Worm (Caenorhabditis elegans) whole organism, L4 larva: ENCODE data around the gene rsa-2.

Experiments
- F10B5.3 ChIP-seq: sonication (generic microtip); optimal IDR thresholded peaks from 2 replicates; lab custom pipeline; 2016; ENCODE audit warnings: mild to moderate bottlenecking, missing genetic modification characterization, missing compliant biosample characterization
- F37D6.2 ChIP-seq: sonication (generic microtip); optimal IDR thresholded peaks from 2 replicates; lab custom pipeline; 2016; ENCODE audit warnings: mild to moderate bottlenecking, missing genetic modification characterization, missing compliant biosample characterization
- F44E2.7 ChIP-seq: fragments of 200-800 bp; sonication (Bioruptor generic); IDR thresholded peaks from 2 replicates; pipeline ENCODE4 v2.1.2; 2022; ENCODE audit warnings: missing genetic modification characterization, missing compliant biosample characterization
- F49E8.2 ChIP-seq: sonication (generic microtip); optimal IDR thresholded peaks from 2 replicates; lab custom pipeline; 2016; ENCODE audit warnings: missing compliant biosample characterization, mild to moderate bottlenecking, missing genetic modification characterization, borderline replicate concordance
- R02D3.7 ChIP-seq: fragments of 150-350 bp; sonication (generic microtip); optimal IDR thresholded peaks from 3 replicates; lab custom pipeline; 2014; ENCODE audit warnings: missing biosample characterization, missing genetic modification characterization
- T20F7.1 ChIP-seq: fragments of 200-800 bp; sonication (Bioruptor generic); optimal IDR thresholded peaks from 2 replicates; lab custom pipeline; 2018; ENCODE audit warnings: mild to moderate bottlenecking, missing genetic modification characterization, missing compliant biosample characterization
- Y48G9A.11 ChIP-seq: fragments of 200-800 bp; sonication (Bioruptor generic); IDR thresholded peaks from 2 replicates; pipeline ENCODE4 v1.3.6; 2022; ENCODE audit warnings: missing genetic modification reagents, missing genetic modification characterization, missing compliant biosample characterization
- Y5F2A.4 ChIP-seq: fragments of 200-800 bp; sonication (Bioruptor generic); optimal IDR thresholded peaks from 2 replicates; lab custom pipeline; 2018; ENCODE audit warnings: mild to moderate bottlenecking, missing genetic modification characterization, missing compliant biosample characterization
- Y75B8A.6 ChIP-seq: fragments of 200-800 bp; sonication (Bioruptor generic); IDR thresholded peaks from 2 replicates; pipeline ENCODE4 v1.3.6; 2022; ENCODE audit warnings: missing genetic modification reagents, missing genetic modification characterization, missing compliant biosample characterization
- ZK337.2 ChIP-seq: fragments of 200-800 bp; sonication (Bioruptor generic); IDR thresholded peaks from 2 replicates; pipeline ENCODE4 v1.3.6; 2022; ENCODE audit warnings: missing genetic modification reagents, missing genetic modification characterization, missing compliant biosample characterization
- aha-1 ChIP-seq: fragments of 150-350 bp; peaks from one replicate; lab custom pipeline; 2014; ENCODE audit warnings: missing biosample characterization, missing genetic modification characterization
- attf-4 ChIP-seq: sonication (generic microtip); optimal IDR thresholded peaks from 3 replicates; lab custom pipeline; 2017; ENCODE audit warnings: missing biosample characterization, missing genetic modification characterization
- ceh-20 ChIP-seq: fragments of 200-800 bp; sonication (Bioruptor generic); IDR thresholded peaks from 2 replicates; pipeline ENCODE4 v1.3.6; 2022; ENCODE audit warnings: missing genetic modification reagents, missing genetic modification characterization, missing compliant biosample characterization
- ceh-44 ChIP-seq: fragments of 200-800 bp; sonication (Bioruptor generic); IDR thresholded peaks from 2 replicates; pipeline ENCODE4 v1.3.6; 2022; ENCODE audit warnings: missing genetic modification reagents, missing genetic modification characterization, missing compliant biosample characterization
- ceh-62 ChIP-seq: sonication (generic microtip); optimal IDR thresholded peaks from 2 replicates; lab custom pipeline; 2017; ENCODE audit warnings: missing biosample characterization, missing genetic modification characterization
- ces-1 ChIP-seq: fragments of 150-350 bp; sonication (generic microtip); optimal IDR thresholded peaks from 4 replicates; lab custom pipeline; 2014; ENCODE audit warnings: missing biosample characterization, missing genetic modification reagents, missing genetic modification characterization
- daf-19 ChIP-seq: fragments of 200-800 bp; sonication (Bioruptor generic); conservative IDR thresholded peaks from 2 replicates; pipeline ENCODE4 v1.3.6; 2022; ENCODE audit warnings: missing genetic modification characterization, missing compliant biosample characterization
- daf-8 ChIP-seq: fragments of 200-800 bp; sonication (Bioruptor generic); IDR thresholded peaks from 2 replicates; pipeline ENCODE4 v1.3.6; 2022; ENCODE audit warnings: missing genetic modification characterization, missing compliant biosample characterization
- dmd-8 ChIP-seq: fragments of 200-800 bp; sonication (Bioruptor generic); IDR thresholded peaks from 2 replicates; pipeline ENCODE4 v1.3.6; 2022; ENCODE audit warnings: missing genetic modification characterization, missing compliant biosample characterization
- dve-1 ChIP-seq: sonication (generic microtip); optimal IDR thresholded peaks from 2 replicates; lab custom pipeline; 2017; ENCODE audit warnings: antibody characterized with exemption, mild to moderate bottlenecking, missing genetic modification characterization, missing compliant biosample characterization; ENCODE audit not compliant: insufficient read depth
- egl-27 ChIP-seq: sonication (generic microtip); optimal IDR thresholded peaks from 3 replicates; lab custom pipeline; 2017; ENCODE audit warnings: missing biosample characterization, missing genetic modification reagents, missing genetic modification characterization
- egl-43 ChIP-seq: fragments of 200-800 bp; sonication (Bioruptor generic); IDR thresholded peaks from 2 replicates; pipeline ENCODE4 v1.3.6; 2022; ENCODE audit warnings: missing genetic modification reagents, missing genetic modification characterization, missing compliant biosample characterization
- fkh-10 ChIP-seq: fragments of 150-350 bp; optimal IDR thresholded peaks from 2 replicates; lab custom pipeline; 2014; ENCODE audit warnings: missing biosample characterization, missing genetic modification reagents, missing genetic modification characterization
- fos-1 ChIP-seq: fragments of 150-350 bp; optimal IDR thresholded peaks from 2 replicates; lab custom pipeline; 2014; ENCODE audit warnings: missing biosample characterization, missing genetic modification characterization
- gei-8 ChIP-seq: fragments of 200-800 bp; sonication (Bioruptor generic); optimal IDR thresholded peaks from 2 replicates; lab custom pipeline; 2018; ENCODE audit warnings: mild to moderate bottlenecking, missing genetic modification characterization, missing compliant biosample characterization
- hlh-11 ChIP-seq: fragments of 200-800 bp; sonication (Bioruptor generic); optimal IDR thresholded peaks from 2 replicates; lab custom pipeline; 2018; ENCODE audit warnings: mild to moderate bottlenecking, missing genetic modification characterization, missing compliant biosample characterization
- jun-1 ChIP-seq: fragments of 150-350 bp; optimal IDR thresholded peaks from 2 replicates; lab custom pipeline; 2014; ENCODE audit warnings: missing biosample characterization, missing genetic modification reagents, missing genetic modification characterization
- lin-29 ChIP-seq: fragments of 200-800 bp; sonication (Bioruptor generic); IDR thresholded peaks from 2 replicates; pipeline ENCODE4 v1.3.6; 2022; ENCODE audit warnings: missing genetic modification reagents, missing genetic modification characterization, missing compliant biosample characterization
- lir-3 ChIP-seq: sonication (generic microtip); optimal IDR thresholded peaks from 2 replicates; lab custom pipeline; 2016; ENCODE audit warnings: mild to moderate bottlenecking, missing genetic modification characterization, missing compliant biosample characterization
- lsy-2 ChIP-seq, 2 experiments: fragments of 150-350 bp in 1 of 2; sonication (generic microtip) in 1 of 2; optimal IDR thresholded peaks; 2 replicates each; lab custom pipeline; 2014 to 2017; ENCODE audit warnings: missing biosample characterization in 2 of 2, missing genetic modification characterization in 2 of 2
- madf-5 ChIP-seq, 2 experiments: fragments of 200-800 bp; sonication (Bioruptor generic); IDR thresholded peaks; 2 replicates each; pipeline ENCODE4 v1.3.6; 2022; ENCODE audit warnings: missing compliant biosample characterization in 2 of 2, missing genetic modification characterization in 2 of 2
- madf-9 ChIP-seq: fragments of 200-800 bp; sonication (Bioruptor generic); conservative IDR thresholded peaks from 2 replicates; pipeline ENCODE4 v1.3.6; 2022; ENCODE audit warnings: missing genetic modification reagents, missing genetic modification characterization, missing compliant biosample characterization
- mdl-1 ChIP-seq, 2 experiments: fragments of 150-350 bp in 1 of 2; sonication (generic microtip) in 1 of 2; optimal IDR thresholded peaks; 2 replicates each; lab custom pipeline; 2014 to 2017; ENCODE audit warnings: missing biosample characterization in 2 of 2, missing genetic modification characterization in 2 of 2
- mxl-2 ChIP-seq: fragments of 200-800 bp; sonication (Bioruptor generic); conservative IDR thresholded peaks from 2 replicates; pipeline ENCODE4 v1.3.6; 2022; ENCODE audit warnings: missing genetic modification reagents, missing genetic modification characterization, missing compliant biosample characterization
- mxl-3 ChIP-seq: fragments of 200-800 bp; sonication (Bioruptor generic); optimal IDR thresholded peaks from 2 replicates; lab custom pipeline; 2018; ENCODE audit warnings: mild to moderate bottlenecking, missing genetic modification characterization, missing compliant biosample characterization
- nhr-11 ChIP-seq: fragments of 150-350 bp; optimal IDR thresholded peaks from 2 replicates; lab custom pipeline; 2014; ENCODE audit warnings: missing biosample characterization, missing genetic modification characterization
- nhr-111 ChIP-seq: fragments of 200-800 bp; sonication (Bioruptor generic); optimal IDR thresholded peaks from 2 replicates; lab custom pipeline; 2018; ENCODE audit warnings: mild to moderate bottlenecking, missing genetic modification characterization, missing compliant biosample characterization
- nhr-237 ChIP-seq: sonication (generic microtip); optimal IDR thresholded peaks from 2 replicates; lab custom pipeline; 2017; ENCODE audit warnings: missing biosample characterization, missing genetic modification characterization
- nhr-25 ChIP-seq: sonication (generic microtip); optimal IDR thresholded peaks from 2 replicates; lab custom pipeline; 2017; ENCODE audit warnings: missing genetic modification characterization, mild to moderate bottlenecking, missing compliant biosample characterization, antibody characterized with exemption, moderate library complexity, borderline replicate concordance; ENCODE audit not compliant: insufficient read depth
- nhr-28 ChIP-seq: fragments of 150-350 bp; optimal IDR thresholded peaks from 2 replicates; lab custom pipeline; 2014; ENCODE audit warnings: missing biosample characterization, missing genetic modification characterization
- nhr-42 ChIP-seq: fragments of 200-800 bp; sonication (Bioruptor generic); IDR thresholded peaks from 2 replicates; pipeline ENCODE4 v1.3.6; 2022; ENCODE audit warnings: missing genetic modification characterization, missing compliant biosample characterization
- nhr-48 ChIP-seq: sonication (generic microtip); optimal IDR thresholded peaks from 2 replicates; lab custom pipeline; 2016; ENCODE audit warnings: mild to moderate bottlenecking, missing genetic modification characterization, missing compliant biosample characterization
- nhr-77 ChIP-seq: fragments of 150-350 bp; optimal IDR thresholded peaks from 2 replicates; lab custom pipeline; 2014; ENCODE audit warnings: missing biosample characterization, missing genetic modification characterization
- skn-1 ChIP-seq: fragments of 150-350 bp; optimal IDR thresholded peaks from 2 replicates; lab custom pipeline; 2014; ENCODE audit warnings: missing biosample characterization, missing genetic modification characterization
- snpc-4 ChIP-seq: fragments of 150-350 bp; optimal IDR thresholded peaks from 2 replicates; lab custom pipeline; 2014; ENCODE audit warnings: missing biosample characterization, missing genetic modification characterization
- tra-1 ChIP-seq: fragments of 200-800 bp; sonication (Bioruptor generic); IDR thresholded peaks from 2 replicates; pipeline ENCODE4 v1.3.6; 2022; ENCODE audit warnings: missing genetic modification reagents, missing genetic modification characterization, missing compliant biosample characterization
- zag-1 ChIP-seq: fragments of 150-350 bp; optimal IDR thresholded peaks from 2 replicates; lab custom pipeline; 2014; ENCODE audit warnings: missing biosample characterization, missing genetic modification characterization
- zfp-3 ChIP-seq: fragments of 200-800 bp; sonication (Bioruptor generic); conservative IDR thresholded peaks from 2 replicates; pipeline ENCODE4 v1.3.6; 2022; ENCODE audit warnings: missing genetic modification reagents, missing genetic modification characterization, missing compliant biosample characterization
- zip-11 ChIP-seq: fragments of 200-800 bp; sonication (Bioruptor generic); IDR thresholded peaks from 2 replicates; pipeline ENCODE4 v1.3.6; 2022; ENCODE audit warnings: missing genetic modification characterization, missing compliant biosample characterization
- ztf-11 ChIP-seq: fragments of 150-350 bp; optimal IDR thresholded peaks from 2 replicates; lab custom pipeline; 2014; ENCODE audit warnings: missing biosample characterization, missing genetic modification characterization
- ztf-7 ChIP-seq: fragments of 150-350 bp; optimal IDR thresholded peaks from 2 replicates; lab custom pipeline; 2014; ENCODE audit warnings: missing biosample characterization, missing genetic modification characterization

The rsa-2 gene

DNA sequence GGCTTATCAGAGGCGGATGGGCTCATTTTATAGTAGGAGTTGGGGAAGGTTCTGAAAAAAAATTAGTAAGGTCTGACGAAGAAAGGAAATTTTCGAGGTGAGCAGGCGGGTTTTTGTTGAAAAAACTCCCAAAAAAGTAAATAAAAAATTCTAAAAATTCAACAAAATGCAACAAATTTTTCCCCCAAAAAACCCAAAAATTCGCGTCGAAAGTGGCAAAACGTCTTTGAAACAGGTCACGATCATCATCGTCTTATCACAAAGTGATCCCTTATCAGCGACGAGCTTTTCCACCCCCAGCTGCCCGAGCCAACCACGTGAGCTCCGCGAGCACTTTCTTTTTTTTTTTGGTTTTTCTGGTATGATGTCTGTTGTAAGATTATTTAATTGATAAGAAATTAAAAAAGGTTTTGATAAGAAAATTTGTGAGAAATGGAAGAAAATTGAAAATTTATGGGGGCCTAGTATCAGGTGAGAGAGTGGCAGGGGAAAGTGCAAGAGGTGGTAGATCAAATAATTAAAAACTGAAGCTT, 36.7 kb upstream of the rsa-2 start, which contains the start of gene Y48A6B.7 (continued):
- TF ChIP-seq mxl-2 (GFP tag; lab: Robert Waterston, UW) (peak; percentile 65; the same call in 1 of the 2 replicates), nhr-28 (tag; lab: Kevin White, UChicago) (peak; percentile 74), nhr-11 (tag; lab: Kevin White, UChicago) (no peak), ZK337.2 (GFP tag; lab: Robert Waterston, UW) (no peak), attf-4 (tag; lab: Kevin White, UChicago) (no peak), fkh-10 (GFP tag; lab: Kevin White, UChicago) (no peak), madf-9 (GFP tag; lab: Robert Waterston, UW) (no peak), egl-43 (GFP tag; lab: Robert Waterston, UW) (no peak), nhr-237 (no peak), skn-1 (tag; lab: Kevin White, UChicago) (no peak), nhr-48 (tag; lab: Kevin White, UChicago) (peak; percentile 45), lir-3 (tag; lab: Kevin White, UChicago) (no peak), daf-19 (no peak), madf-5 (GFP tag; IDR thresholded peaks at IDR 0.05; lab: Robert Waterston, UW) (no peak), ztf-11 (tag; lab: Kevin White, UChicago) (no peak), ces-1 (no peak), jun-1 (tag; lab: Kevin White, UChicago) (no peak), zfp-3 (GFP tag; lab: Robert Waterston, UW) (no peak), Y75B8A.6 (GFP tag; lab: Robert Waterston, UW) (no peak), fos-1 (tag; lab: Kevin White, UChicago) (no peak), ceh-44 (GFP tag; lab: Robert Waterston, UW) (no peak), gei-8 (no peak), F44E2.7 (GFP tag; lab: Robert Waterston, UW) (no peak), nhr-77 (tag; lab: Kevin White, UChicago) (peak; percentile 86), mxl-3 (GFP tag; lab: Kevin White, UChicago) (no peak), egl-27 (no peak), ceh-62 (no peak), F49E8.2 (tag; lab: Kevin White, UChicago) (no peak), R02D3.7 (tag; lab: Kevin White, UChicago) (no peak), zip-11 (GFP tag; lab: Robert Waterston, UW) (no peak), Y48G9A.11 (GFP tag; lab: Robert Waterston, UW) (no peak), hlh-11 (tag; lab: Kevin White, UChicago) (peak; percentile 95), zag-1 (tag; lab: Kevin White, UChicago) (no peak), nhr-111 (GFP tag; lab: Kevin White, UChicago) (no peak), daf-8 (no peak), nhr-25 (tag; lab: Kevin White, UChicago) (no peak), nhr-42 (GFP tag; lab: Robert Waterston, UW) (no peak), snpc-4 (no peak), F10B5.3 (tag; lab: Kevin White, UChicago) (no peak), Y5F2A.4 (GFP tag; lab: Kevin White, UChicago) (no peak), ztf-7 (no peak), lsy-2 (tag; optimal IDR thresholded peaks at IDR 0.05; lab: Kevin White, UChicago) (peak in 1 of 2 experiments; percentile 57), tra-1 (GFP tag; lab: Robert Waterston, UW) (peak; percentile 92), T20F7.1 (no peak), aha-1 (tag; lab: Kevin White, UChicago) (peak; percentile 12), ceh-20 (GFP tag; lab: Robert Waterston, UW) (no peak), dmd-8 (no peak), mdl-1 (tag; optimal IDR thresholded peaks at IDR 0.05; lab: Kevin White, UChicago) (peak in 1 of 2 experiments; percentile 67), lin-29 (no peak), F37D6.2 (no peak), dve-1 (peak; percentile 99)
